Worm (Caenorhabditis elegans): ENCODE results near the gene nhr-98.

nhr-98 gene

ce11 chrV:482860-483259 lies 29.2 kb downstream of the nhr-98 start:
- TF ChIP-seq ets-4 (GFP tag; optimal IDR thresholded peaks at IDR 0.05): no peak
- peak; percentile 91 for TF ChIP-seq nfyb-1 (GFP tag; IDR thresholded peaks at IDR 0.05)

ce11 chrV:483289-483795 lies 29.7 kb downstream of the nhr-98 start, which contains the start of gene nhr-130:
TSS of gene nhr-130 (minus strand) at chrV:483339.
- TF ChIP-seq nhr-80 (tag; optimal IDR thresholded peaks at IDR 0.05) (peak; percentile 42), egrh-3 (GFP tag; IDR thresholded peaks at IDR 0.05) (no peak)

ce11 chrV:484285-484890 lies 30.7 kb downstream of the nhr-98 start, which contains the start of gene nhr-212:
TSS of gene nhr-212 (plus strand) at chrV:484857.
- TF ChIP-seq snpc-4 (GFP tag; optimal IDR thresholded peaks at IDR 0.05): no peak
- TF ChIP-seq snpc-4 (tag; optimal IDR thresholded peaks at IDR 0.05): peak in 2 of 4 experiments; percentile 53 to 77
- TF ChIP-seq rpc-1 (optimal IDR thresholded peaks at IDR 0.05): no peak
- peak; percentile 17 for TF ChIP-seq rpc-1 (tag; optimal IDR thresholded peaks at IDR 0.05)
- TF ChIP-seq lsy-27 (tag; optimal IDR thresholded peaks at IDR 0.05; ENCODE audit: borderline replicate concordance, insufficient read depth): no peak
- peak; percentile 11; the same call in 1 of the 2 replicates for TF ChIP-seq hmg-1.2 (GFP tag; IDR thresholded peaks at IDR 0.05)
- no peak for TF ChIP-seq unc-130 (GFP tag; optimal IDR thresholded peaks at IDR 0.05)
- TF ChIP-seq C06A6.2 (GFP tag; conservative IDR thresholded peaks at IDR 0.05): no peak
- peak; percentile 4 for TF ChIP-seq nhr-80 (tag; optimal IDR thresholded peaks at IDR 0.05)

- TF ChIP-seq F33H1.4 (GFP tag; IDR thresholded peaks at IDR 0.05): no peak
Measured at ce11 chrV:486684-487083, 33.0 kb downstream of the nhr-98 start, which contains the start of gene nhr-211. TSS of gene nhr-211 (plus strand) at chrV:486984.

- TF ChIP-seq hmg-1.2 (GFP tag; IDR thresholded peaks at IDR 0.05): peak; percentile 13; the same call in 1 of the 2 replicates
- peak; percentile 58 for TF ChIP-seq zfh-2 (GFP tag; conservative IDR thresholded peaks at IDR 0.05)
- no peak for TF ChIP-seq efl-1 (GFP tag; optimal IDR thresholded peaks at IDR 0.05)
- TF ChIP-seq snpc-4 (GFP tag; optimal IDR thresholded peaks at IDR 0.05): no peak
- peak in 2 of 4 experiments; percentile 57 to 72 for TF ChIP-seq snpc-4 (tag; optimal IDR thresholded peaks at IDR 0.05)
- TF ChIP-seq Y67H2A.10 (GFP tag; conservative IDR thresholded peaks at IDR 0.05): no peak
- TF ChIP-seq C06A6.2 (GFP tag; conservative IDR thresholded peaks at IDR 0.05): no peak
- TF ChIP-seq snpc-1.3 (tag; optimal IDR thresholded peaks at IDR 0.05; ENCODE audit: insufficient read depth): no peak
- no peak for TF ChIP-seq fkh-3 (tag; optimal IDR thresholded peaks at IDR 0.05)
Measured at ce11 chrV:487980-488379, 34.3 kb downstream of the nhr-98 start.

- TF ChIP-seq nhr-80 (tag; optimal IDR thresholded peaks at IDR 0.05) (peak; percentile 27), ceh-79 (tag; optimal IDR thresholded peaks at IDR 0.05) (no peak)
Measured at ce11 chrV:489320-489719, 35.7 kb downstream of the nhr-98 start, which contains the start of gene nhr-106. TSS of gene nhr-106 (plus strand) at chrV:489620.

- TF ChIP-seq aptf-2 (GFP tag; conservative IDR thresholded peaks at IDR 0.05): no peak
- no peak for TF ChIP-seq ztf-6 (GFP tag; IDR thresholded peaks at IDR 0.05)
- no peak for TF ChIP-seq nhr-179 (tag; optimal IDR thresholded peaks at IDR 0.05)
- no peak for TF ChIP-seq lin-26 (GFP tag; IDR thresholded peaks at IDR 0.05)
- no peak for TF ChIP-seq C06A6.2 (GFP tag; conservative IDR thresholded peaks at IDR 0.05)
- TF ChIP-seq Y56A3A.18 (GFP tag; IDR thresholded peaks at IDR 0.05): no peak
- no peak for TF ChIP-seq snpc-1.3 (tag; optimal IDR thresholded peaks at IDR 0.05; ENCODE audit: insufficient read depth)
- TF ChIP-seq pbrm-1 (GFP tag; IDR thresholded peaks at IDR 0.05): no peak
- TF ChIP-seq C17E4.6 (GFP tag; IDR thresholded peaks at IDR 0.05): no peak
- TF ChIP-seq F10E7.11 (tag; optimal IDR thresholded peaks at IDR 0.05): no peak
- TF ChIP-seq cebp-1 (GFP tag; IDR thresholded peaks at IDR 0.05): no peak
- no peak for TF ChIP-seq cebp-1 (tag; optimal IDR thresholded peaks at IDR 0.05)
- no peak for TF ChIP-seq K12H6.12 (tag; optimal IDR thresholded peaks at IDR 0.05)
- TF ChIP-seq F57C9.4 (tag; optimal IDR thresholded peaks at IDR 0.05): no peak
- no peak for TF ChIP-seq tlf-1 (GFP tag; optimal IDR thresholded peaks at IDR 0.05)
- no peak for TF ChIP-seq nhr-90 (tag; optimal IDR thresholded peaks at IDR 0.05)
- no peak for TF ChIP-seq F57A8.1 (GFP tag; optimal IDR thresholded peaks at IDR 0.05)
- TF ChIP-seq ZK185.1 (tag; optimal IDR thresholded peaks at IDR 0.05; ENCODE audit: poor library complexity, severe bottlenecking): no peak
- TF ChIP-seq nfya-2 (GFP tag; IDR thresholded peaks at IDR 0.05): no peak
Measured at ce11 chrV:491432-491831, 37.8 kb downstream of the nhr-98 start, which contains the start of gene str-196. TSS of gene str-196 (plus strand) at chrV:491732.

All from whole organism, young adult.